Worm (Caenorhabditis elegans) whole organism, L4 larva: ENCODE results near the gene deb-1.

ENCODE experiments used
- R02D3.7 ChIP-seq: fragments of 150-350 bp; sonication (generic microtip); optimal IDR thresholded peaks from 3 replicates; lab custom pipeline; 2014; ENCODE audit warnings: missing biosample characterization, missing genetic modification characterization
- lin-39 ChIP-seq: fragments of 150-350 bp; optimal IDR thresholded peaks from 2 replicates; lab custom pipeline; 2014; ENCODE audit warnings: missing biosample characterization, missing genetic modification reagents, missing genetic modification characterization
- nhr-76 ChIP-seq: fragments of 150-350 bp; optimal IDR thresholded peaks from 2 replicates; lab custom pipeline; 2014; ENCODE audit warnings: missing biosample characterization, missing genetic modification characterization
- pha-4 ChIP-seq, 2 experiments: fragments of 150-350 bp in 1 of 2; fragments of 200-800 bp in 1 of 2; sonication (Bioruptor generic) in 1 of 2; IDR thresholded peaks in 1 of 2; optimal IDR thresholded peaks in 1 of 2; 2 replicates each; pipeline versions ENCODE4 v1.3.6 to Lab custom; 2014 to 2022; ENCODE audit warnings: missing genetic modification characterization in 2 of 2, missing genetic modification reagents in 2 of 2, missing biosample characterization in 1 of 2, missing compliant biosample characterization in 1 of 2

DNA sequence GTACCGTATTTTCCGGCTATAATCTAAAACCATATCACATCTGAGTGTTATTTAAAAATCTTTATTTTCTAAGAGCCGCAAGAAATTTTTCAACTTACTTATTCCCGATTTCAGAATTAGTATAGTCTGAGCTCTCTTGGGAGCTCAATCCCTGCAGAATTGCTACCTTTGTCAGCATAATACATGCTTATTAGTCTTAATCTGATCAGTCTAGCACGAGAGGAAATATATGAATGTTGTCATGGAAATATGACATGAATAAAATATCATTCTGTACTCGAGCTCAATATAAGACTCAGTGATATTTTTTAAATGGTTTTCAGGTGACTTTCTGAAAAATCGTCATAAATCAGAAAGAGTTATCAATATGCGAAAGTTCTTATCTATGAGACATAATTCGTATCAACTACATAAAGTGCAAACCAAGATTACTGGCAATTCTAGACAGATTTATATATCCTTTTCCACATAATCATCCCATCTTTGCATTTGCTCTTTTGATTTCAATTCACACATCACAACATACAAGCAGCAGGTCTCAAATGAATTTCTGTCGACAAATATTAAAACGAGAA is 48.6 kb downstream of the deb-1 start:
- no peak for TF ChIP-seq pha-4 (GFP tag; IDR thresholded peaks at IDR 0.05; lab: Robert Waterston, UW)
- TF ChIP-seq pha-4 (tag; optimal IDR thresholded peaks at IDR 0.05; lab: Kevin White, UChicago) = no peak
- TF ChIP-seq R02D3.7 (tag; lab: Kevin White, UChicago) = no peak
- no peak for TF ChIP-seq nhr-76
- TF ChIP-seq lin-39 (tag; lab: Kevin White, UChicago) = no peak
